Worm (Caenorhabditis elegans) whole organism, L2 larva: ENCODE results near the gene ctsa-4.1.

Experiments used
- fos-1 ChIP-seq: fragments of 150-350 bp; optimal IDR thresholded peaks from 2 replicates; lab custom pipeline; 2014; ENCODE audit warnings: missing biosample characterization, missing genetic modification characterization
- nhr-129 ChIP-seq: fragments of 150-350 bp; optimal IDR thresholded peaks from 2 replicates; lab custom pipeline; 2014; ENCODE audit warnings: missing biosample characterization, missing genetic modification characterization
- snpc-4 ChIP-seq: fragments of 150-350 bp; optimal IDR thresholded peaks from 2 replicates; lab custom pipeline; 2014; ENCODE audit warnings: missing biosample characterization, missing genetic modification characterization
- unc-62 ChIP-seq: fragments of 150-350 bp; optimal IDR thresholded peaks from 2 replicates; lab custom pipeline; 2014; ENCODE audit warnings: missing biosample characterization, missing genetic modification reagents, missing genetic modification characterization

DNA sequence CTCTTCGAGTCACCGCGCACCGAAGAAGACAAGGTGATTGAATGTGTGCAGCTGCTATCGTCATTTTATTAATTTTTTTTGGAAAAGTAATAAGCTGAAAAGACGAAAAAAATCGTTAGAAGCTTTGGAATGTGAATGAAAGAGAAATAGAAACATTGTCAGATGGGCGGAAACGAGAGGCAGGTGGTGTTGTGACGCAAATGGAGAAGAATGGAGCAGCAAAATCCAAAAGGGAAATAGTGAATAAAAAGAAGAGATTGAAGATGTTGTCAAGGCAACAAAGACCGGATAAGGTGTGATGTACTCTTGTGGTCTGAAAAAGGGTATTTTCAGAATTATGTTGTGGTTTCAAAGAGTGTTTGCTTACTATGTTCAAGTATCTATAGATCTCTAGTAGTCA is 24.3 kb upstream of the ctsa-4.1 start:
- TF ChIP-seq fos-1 (tag; lab: Kevin White, UChicago): no peak
- TF ChIP-seq nhr-129 (tag; lab: Kevin White, UChicago): peak; percentile 11
- no peak for TF ChIP-seq unc-62 (GFP tag; lab: Kevin White, UChicago)
- no peak for TF ChIP-seq snpc-4 (tag; lab: Kevin White, UChicago)
